Worm (Caenorhabditis elegans) whole organism, L1 larva: ENCODE results near the gene abu-5.

ENCODE experiments used
- ama-1 ChIP-seq: fragments of 150-350 bp; optimal IDR thresholded peaks from 2 replicates; lab custom pipeline; 2014
- elt-2 ChIP-seq: sonication (generic microtip); optimal IDR thresholded peaks from 2 replicates; lab custom pipeline; 2016; ENCODE audit warnings: missing genetic modification characterization, mild to moderate bottlenecking, inconsistent platforms, missing compliant biosample characterization, missing genetic modification reagents
- mdl-1 ChIP-seq, 2 experiments: fragments of 150-350 bp; optimal IDR thresholded peaks; 2 replicates each; lab custom pipeline; 2014 to 2017; ENCODE audit warnings: missing biosample characterization in 2 of 2, missing genetic modification characterization in 2 of 2, inconsistent platforms in 1 of 2
- nhr-11 ChIP-seq: fragments of 150-350 bp; optimal IDR thresholded peaks from 2 replicates; lab custom pipeline; 2014; ENCODE audit warnings: missing biosample characterization, missing genetic modification characterization
- nhr-12 ChIP-seq: sonication (generic microtip); optimal IDR thresholded peaks from 2 replicates; lab custom pipeline; 2017; ENCODE audit warnings: missing biosample characterization, missing genetic modification characterization
- nhr-19 ChIP-seq: fragments of 200-800 bp; sonication (Bioruptor generic); conservative IDR thresholded peaks from 2 replicates; pipeline ENCODE4 v1.3.6; 2022; ENCODE audit warnings: missing genetic modification characterization, missing compliant biosample characterization
- nhr-237 ChIP-seq: fragments of 150-350 bp; optimal IDR thresholded peaks from 2 replicates; lab custom pipeline; 2014; ENCODE audit warnings: missing biosample characterization, missing genetic modification characterization

ce11 chrIV:15640852-15641251 is 50.4 kb downstream of the abu-5 start, which contains the start of gene Y105C5A.13:
- no peak for TF ChIP-seq nhr-237 (tag; lab: Kevin White, UChicago)
- TF ChIP-seq mdl-1 (tag; optimal IDR thresholded peaks at IDR 0.05; lab: Kevin White, UChicago) = no peak
- no peak for TF ChIP-seq nhr-12
- TF ChIP-seq nhr-19 (GFP tag; lab: Robert Waterston, UW) = no peak
- TF ChIP-seq nhr-11 (tag; lab: Kevin White, UChicago) = no peak
- no peak for TF ChIP-seq ama-1 (lab: Kevin White, UChicago)
- TF ChIP-seq elt-2 (tag; lab: Kevin White, UChicago) = peak; percentile 84
